Worm (Caenorhabditis elegans) whole organism, late embryonic: Measurements from ENCODE around the gene K06H6.1.

Experiments
- C08G9.2 ChIP-seq: sonication (generic microtip); optimal IDR thresholded peaks from 2 replicates; lab custom pipeline; 2016; ENCODE audit warnings: mild to moderate bottlenecking, missing genetic modification characterization, moderate library complexity, missing compliant biosample characterization
- C38D4.7 ChIP-seq: fragments of 200-800 bp; sonication (Bioruptor generic); optimal IDR thresholded peaks from 2 replicates; lab custom pipeline; 2018; ENCODE audit warnings: mild to moderate bottlenecking, missing genetic modification characterization, moderate library complexity, missing compliant biosample characterization
- K09A11.1 ChIP-seq: sonication (generic microtip); optimal IDR thresholded peaks from 2 replicates; lab custom pipeline; 2017; ENCODE audit warnings: antibody characterized with exemption, mild to moderate bottlenecking, missing genetic modification characterization, missing compliant biosample characterization; ENCODE audit not compliant: insufficient read depth
- Y22D7AL.16 ChIP-seq: sonication (generic microtip); optimal IDR thresholded peaks from 2 replicates; lab custom pipeline; 2016; ENCODE audit warnings: missing genetic modification characterization, missing compliant biosample characterization
- ahr-1 ChIP-seq: sonication (generic microtip); optimal IDR thresholded peaks from 2 replicates; lab custom pipeline; 2016; ENCODE audit warnings: missing genetic modification characterization, missing compliant biosample characterization
- ceh-14 ChIP-seq: sonication (generic microtip); optimal IDR thresholded peaks from 2 replicates; lab custom pipeline; 2016; ENCODE audit warnings: missing genotype, missing genetic modification characterization, missing compliant biosample characterization
- ceh-18 ChIP-seq: sonication (generic microtip); optimal IDR thresholded peaks from 2 replicates; lab custom pipeline; 2016; ENCODE audit warnings: missing genetic modification characterization, missing compliant biosample characterization
- ceh-19 ChIP-seq: fragments of 200-800 bp; sonication (Bioruptor generic); optimal IDR thresholded peaks from 2 replicates; lab custom pipeline; 2018; ENCODE audit warnings: mild to moderate bottlenecking, missing genetic modification characterization, missing compliant biosample characterization
- ceh-22 ChIP-seq: sonication (generic microtip); optimal IDR thresholded peaks from 2 replicates; lab custom pipeline; 2017; ENCODE audit warnings: missing biosample characterization, missing genetic modification characterization
- ceh-34 ChIP-seq: sonication (generic microtip); optimal IDR thresholded peaks from 2 replicates; lab custom pipeline; 2016; ENCODE audit warnings: mild to moderate bottlenecking, missing genetic modification characterization, missing compliant biosample characterization
- ceh-45 ChIP-seq: fragments of 200-800 bp; sonication (Bioruptor generic); IDR thresholded peaks from 2 replicates; pipeline ENCODE4 v1.3.6; 2022; ENCODE audit warnings: missing genetic modification reagents, missing genetic modification characterization, missing compliant biosample characterization
- ceh-48 ChIP-seq: sonication (generic microtip); optimal IDR thresholded peaks from 2 replicates; lab custom pipeline; 2016; ENCODE audit warnings: missing genetic modification characterization, inconsistent platforms, missing compliant biosample characterization
- ceh-6 ChIP-seq: fragments of 200-800 bp; sonication (Bioruptor generic); optimal IDR thresholded peaks from 2 replicates; lab custom pipeline; 2018; ENCODE audit warnings: mild to moderate bottlenecking, missing genetic modification characterization, missing compliant biosample characterization
- che-1 ChIP-seq: sonication (generic microtip); optimal IDR thresholded peaks from 2 replicates; lab custom pipeline; 2016; ENCODE audit warnings: mild to moderate bottlenecking, missing genetic modification characterization, missing compliant biosample characterization
- dve-1 ChIP-seq: sonication (generic microtip); optimal IDR thresholded peaks from 2 replicates; lab custom pipeline; 2017; ENCODE audit warnings: antibody characterized with exemption, mild to moderate bottlenecking, missing genetic modification characterization, missing compliant biosample characterization
- elt-2 ChIP-seq: sonication (generic microtip); optimal IDR thresholded peaks from 2 replicates; lab custom pipeline; 2016; ENCODE audit warnings: missing genetic modification reagents, missing genetic modification characterization, missing compliant biosample characterization
- elt-4 ChIP-seq: sonication (generic microtip); optimal IDR thresholded peaks from 2 replicates; lab custom pipeline; 2016; ENCODE audit warnings: missing genetic modification characterization, missing compliant biosample characterization
- ets-4 ChIP-seq: sonication (generic microtip); optimal IDR thresholded peaks from 2 replicates; lab custom pipeline; 2016; ENCODE audit warnings: missing genetic modification characterization, missing compliant biosample characterization
- fkh-10 ChIP-seq: fragments of 150-350 bp; optimal IDR thresholded peaks from 2 replicates; lab custom pipeline; 2014; ENCODE audit warnings: missing biosample characterization, missing genetic modification reagents, missing genetic modification characterization
- hlh-15 ChIP-seq: sonication (generic microtip); optimal IDR thresholded peaks from 2 replicates; lab custom pipeline; 2016; ENCODE audit warnings: missing genetic modification characterization, missing compliant biosample characterization
- hlh-30 ChIP-seq: sonication (generic microtip); optimal IDR thresholded peaks from 2 replicates; lab custom pipeline; 2017; ENCODE audit warnings: antibody characterized with exemption, missing genetic modification characterization, missing compliant biosample characterization; ENCODE audit not compliant: insufficient read depth
- lim-6 ChIP-seq: sonication (generic microtip); optimal IDR thresholded peaks from 2 replicates; lab custom pipeline; 2016; ENCODE audit warnings: missing genetic modification characterization, missing compliant biosample characterization
- nfya-1 ChIP-seq: sonication (generic microtip); optimal IDR thresholded peaks from 2 replicates; lab custom pipeline; 2017; ENCODE audit warnings: missing genetic modification characterization, mild to moderate bottlenecking, missing compliant biosample characterization, antibody characterized with exemption, moderate library complexity
- nhr-232 ChIP-seq: sonication (generic microtip); optimal IDR thresholded peaks from 2 replicates; lab custom pipeline; 2016; ENCODE audit warnings: missing genetic modification characterization, missing compliant biosample characterization
- pag-3 ChIP-seq: sonication (generic microtip); optimal IDR thresholded peaks from 2 replicates; lab custom pipeline; 2016; ENCODE audit warnings: missing compliant biosample characterization, missing genetic modification characterization, borderline replicate concordance
- pat-9 ChIP-seq: fragments of 200-800 bp; sonication (Bioruptor generic); optimal IDR thresholded peaks from 2 replicates; lab custom pipeline; 2018; ENCODE audit warnings: mild to moderate bottlenecking, missing genetic modification characterization, moderate library complexity, missing compliant biosample characterization
- pqm-1 ChIP-seq: sonication (generic microtip); optimal IDR thresholded peaks from 2 replicates; lab custom pipeline; 2016; ENCODE audit warnings: missing genetic modification characterization, missing compliant biosample characterization
- pros-1 ChIP-seq: fragments of 150-350 bp; optimal IDR thresholded peaks from 2 replicates; lab custom pipeline; 2014; ENCODE audit warnings: missing biosample characterization, missing genetic modification reagents, missing genetic modification characterization
- ref-2 ChIP-seq: sonication (generic microtip); optimal IDR thresholded peaks from 2 replicates; lab custom pipeline; 2016; ENCODE audit warnings: missing genetic modification characterization, missing compliant biosample characterization
- sox-4 ChIP-seq: sonication (generic microtip); optimal IDR thresholded peaks from 2 replicates; lab custom pipeline; 2017; ENCODE audit warnings: mild to moderate bottlenecking, missing genetic modification characterization, inconsistent platforms, missing compliant biosample characterization
- tbx-7 ChIP-seq: sonication (generic microtip); optimal IDR thresholded peaks from 2 replicates; lab custom pipeline; 2016; ENCODE audit warnings: missing genotype, missing genetic modification characterization, missing compliant biosample characterization
- ttx-3 ChIP-seq: sonication (generic microtip); optimal IDR thresholded peaks from 2 replicates; lab custom pipeline; 2016; ENCODE audit warnings: missing genetic modification reagents, missing genetic modification characterization, missing compliant biosample characterization
- unc-3 ChIP-seq, 2 experiments: fragments of 200-800 bp in 1 of 2; sonication (Bioruptor generic) in 1 of 2; sonication (generic microtip) in 1 of 2; conservative IDR thresholded peaks in 1 of 2; optimal IDR thresholded peaks in 1 of 2; 2 replicates each; pipeline versions ENCODE4 v1.3.6 to Lab custom; 2016 to 2022; ENCODE audit warnings: missing compliant biosample characterization in 2 of 2, missing genetic modification characterization in 2 of 2, missing genetic modification reagents in 1 of 2
- unc-55 ChIP-seq: sonication (generic microtip); optimal IDR thresholded peaks from 2 replicates; lab custom pipeline; 2017; ENCODE audit warnings: missing biosample characterization, missing genetic modification reagents, missing genetic modification characterization
- unc-86 ChIP-seq: sonication (generic microtip); optimal IDR thresholded peaks from 2 replicates; lab custom pipeline; 2016; ENCODE audit warnings: missing genetic modification characterization, missing compliant biosample characterization
- ztf-16 ChIP-seq: sonication (generic microtip); optimal IDR thresholded peaks from 2 replicates; lab custom pipeline; 2017; ENCODE audit warnings: missing genetic modification characterization, missing compliant biosample characterization

The K06H6.1 gene

ce11 chrV:552406-552805 is 35.5 kb upstream of the K06H6.1 start:
- no peak for TF ChIP-seq fkh-10 (GFP tag; lab: Kevin White, UChicago)
- TF ChIP-seq K09A11.1 (tag; lab: Kevin White, UChicago): no peak
- no peak for TF ChIP-seq dve-1 (tag; lab: Kevin White, UChicago)
- no peak for TF ChIP-seq pros-1 (tag; lab: Kevin White, UChicago)
- no peak for TF ChIP-seq ceh-6 (GFP tag; lab: Kevin White, UChicago)
- no peak for TF ChIP-seq ceh-14
- TF ChIP-seq nhr-232 (tag; lab: Kevin White, UChicago): no peak

DNA sequence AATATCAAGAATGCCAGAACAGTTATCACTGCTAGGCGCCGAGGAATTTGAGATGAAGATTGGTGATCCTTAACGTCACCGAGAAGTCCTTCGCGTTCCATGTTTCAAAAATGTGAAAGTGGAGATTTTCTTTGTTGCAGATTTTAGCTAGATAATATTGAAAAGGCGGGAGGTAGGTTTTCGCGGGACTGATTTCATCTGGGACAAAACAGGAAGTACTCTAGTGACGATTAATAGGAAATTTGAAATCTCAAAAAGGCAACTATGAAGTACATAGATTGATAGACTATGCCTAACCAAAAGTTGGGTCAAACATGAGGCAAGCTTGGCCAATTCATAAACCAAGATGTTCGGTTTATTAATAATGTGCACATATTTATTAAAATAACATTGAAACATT is 34.9 kb upstream of the K06H6.1 start, which contains the start of gene C14C6.8:
Gene C14C6.8, minus strand, starts transcription at position 101 of the 400 bp plus-strand sequence.
- TF ChIP-seq elt-4: no peak
- TF ChIP-seq ceh-18: no peak
- no peak for TF ChIP-seq hlh-15 (tag; lab: Kevin White, UChicago)
- no peak for TF ChIP-seq lim-6 (tag; lab: Kevin White, UChicago)
- no peak for TF ChIP-seq pat-9 (tag; lab: Kevin White, UChicago)
- no peak for TF ChIP-seq pqm-1 (tag; lab: Kevin White, UChicago)
- TF ChIP-seq che-1 (tag; lab: Kevin White, UChicago): no peak
- TF ChIP-seq dve-1 (tag; lab: Kevin White, UChicago): no peak
- TF ChIP-seq unc-55: no peak
- TF ChIP-seq ets-4 (tag; lab: Kevin White, UChicago): no peak
- TF ChIP-seq ceh-48 (tag; lab: Kevin White, UChicago): no peak
- TF ChIP-seq ttx-3 (tag; lab: Kevin White, UChicago): no peak
- TF ChIP-seq ceh-45 (GFP tag; lab: Robert Waterston, UW): no peak
- no peak for TF ChIP-seq C38D4.7 (GFP tag; lab: Kevin White, UChicago)
- TF ChIP-seq ceh-34 (tag; lab: Kevin White, UChicago): no peak
- TF ChIP-seq pag-3 (tag; lab: Kevin White, UChicago): no peak

- TF ChIP-seq hlh-30 (tag; lab: Kevin White, UChicago): no peak
- no peak for TF ChIP-seq pag-3 (tag; lab: Kevin White, UChicago)
- TF ChIP-seq ceh-22: no peak
- no peak for TF ChIP-seq Y22D7AL.16 (tag; lab: Kevin White, UChicago)
- TF ChIP-seq ref-2 (tag; lab: Kevin White, UChicago): no peak
- no peak for TF ChIP-seq unc-55
- no peak for TF ChIP-seq ttx-3 (tag; lab: Kevin White, UChicago)
These were observed 31.9 kb upstream of the K06H6.1 start, which contains the start of gene srx-8 for ce11 chrV:556055-556454. Gene srx-8 (minus strand): TSS chrV:556155.

ce11 chrV:559940-560339 is 28.0 kb upstream of the K06H6.1 start, which contains the start of gene srx-7:
Gene srx-7 (plus strand): TSS chrV:560195.
- TF ChIP-seq nfya-1 (tag; lab: Kevin White, UChicago): no peak
- TF ChIP-seq sox-4 (tag; lab: Kevin White, UChicago): no peak
- no peak for TF ChIP-seq fkh-10 (GFP tag; lab: Kevin White, UChicago)
- TF ChIP-seq elt-4: no peak
- no peak for TF ChIP-seq ceh-45 (GFP tag; lab: Robert Waterston, UW)
- no peak for TF ChIP-seq tbx-7
- TF ChIP-seq elt-2 (tag; lab: Kevin White, UChicago): no peak
- TF ChIP-seq ceh-19 (GFP tag; lab: Kevin White, UChicago): no peak
- no peak for TF ChIP-seq ceh-18
- no peak for TF ChIP-seq ztf-16 (tag; lab: Kevin White, UChicago)
- TF ChIP-seq che-1 (tag; lab: Kevin White, UChicago): no peak

- TF ChIP-seq che-1 (tag; lab: Kevin White, UChicago) (no peak), ref-2 (tag; lab: Kevin White, UChicago) (no peak), ahr-1 (tag; lab: Kevin White, UChicago) (no peak), C08G9.2 (tag; lab: Kevin White, UChicago) (no peak), C38D4.7 (GFP tag; lab: Kevin White, UChicago) (no peak), pag-3 (tag; lab: Kevin White, UChicago) (no peak), unc-3 (GFP tag; conservative IDR thresholded peaks at IDR 0.05; lab: Robert Waterston, UW) (no peak), unc-3 (tag; optimal IDR thresholded peaks at IDR 0.05; lab: Kevin White, UChicago) (no peak), unc-86 (tag; lab: Kevin White, UChicago) (no peak)
These were observed 25.1 kb upstream of the K06H6.1 start, which contains the start of gene C14C6.2 for ce11 chrV:562834-563233. Gene C14C6.2 (plus strand): TSS chrV:563134.
